Worm (Caenorhabditis elegans) whole organism, L4 larva: ENCODE results near the gene dgk-5.
A peak's percentile ranks its signal among the peaks of the same experiment; 100 is the strongest.

ENCODE experiments used
- D1046.2 ChIP-seq: fragments of 200-800 bp; sonication (Bioruptor generic); IDR thresholded peaks from 2 replicates; pipeline ENCODE4 v1.3.6; 2022; ENCODE audit warnings: missing genetic modification characterization, missing compliant biosample characterization
- F10B5.3 ChIP-seq: sonication (generic microtip); optimal IDR thresholded peaks from 2 replicates; lab custom pipeline; 2016; ENCODE audit warnings: mild to moderate bottlenecking, missing genetic modification characterization, missing compliant biosample characterization
- F44E2.7 ChIP-seq: fragments of 200-800 bp; sonication (Bioruptor generic); IDR thresholded peaks from 2 replicates; pipeline ENCODE4 v2.1.2; 2022; ENCODE audit warnings: missing genetic modification characterization, missing compliant biosample characterization
- T20F7.1 ChIP-seq: fragments of 200-800 bp; sonication (Bioruptor generic); optimal IDR thresholded peaks from 2 replicates; lab custom pipeline; 2018; ENCODE audit warnings: mild to moderate bottlenecking, missing genetic modification characterization, missing compliant biosample characterization
- T26A8.4 ChIP-seq: fragments of 200-800 bp; sonication (Bioruptor generic); IDR thresholded peaks from 2 replicates; pipeline ENCODE4 v1.3.6; 2022; ENCODE audit warnings: missing genetic modification characterization, missing compliant biosample characterization
- Y105C5A.15 ChIP-seq: fragments of 200-800 bp; sonication (Bioruptor generic); IDR thresholded peaks from 2 replicates; pipeline ENCODE4 v1.3.6; 2022; ENCODE audit warnings: missing genetic modification characterization, missing compliant biosample characterization
- aha-1 ChIP-seq: fragments of 150-350 bp; peaks from one replicate; lab custom pipeline; 2014; ENCODE audit warnings: missing biosample characterization, missing genetic modification characterization
- aly-2 ChIP-seq: sonication (generic microtip); optimal IDR thresholded peaks from 2 replicates; lab custom pipeline; 2018; ENCODE audit warnings: missing biosample characterization, missing genetic modification characterization
- ceh-28 ChIP-seq: fragments of 150-350 bp; optimal IDR thresholded peaks from 2 replicates; lab custom pipeline; 2014; ENCODE audit warnings: missing biosample characterization, missing genetic modification reagents, missing genetic modification characterization
- ceh-32 ChIP-seq: sonication (generic microtip); optimal IDR thresholded peaks from 2 replicates; lab custom pipeline; 2016; ENCODE audit warnings: mild to moderate bottlenecking, missing genetic modification characterization, missing compliant biosample characterization; ENCODE audit not compliant: poor library complexity
- ceh-82 ChIP-seq: sonication (generic microtip); optimal IDR thresholded peaks from 2 replicates; lab custom pipeline; 2017; ENCODE audit warnings: missing biosample characterization, missing genetic modification characterization
- ctbp-1 ChIP-seq: fragments of 200-800 bp; sonication (Bioruptor generic); IDR thresholded peaks from 2 replicates; pipeline ENCODE4 v1.3.6; 2022; ENCODE audit warnings: missing genetic modification reagents, missing genetic modification characterization, missing compliant biosample characterization
- daf-16 ChIP-seq, 3 experiments: sonication (generic microtip); optimal IDR thresholded peaks; 2 replicates each; lab custom pipeline; 2016 to 2017; ENCODE audit warnings: missing genetic modification characterization in 3 of 3, missing genetic modification reagents in 3 of 3, mild to moderate bottlenecking in 2 of 3, missing compliant biosample characterization in 2 of 3, missing biosample characterization in 1 of 3, moderate library complexity in 1 of 3
- daf-19 ChIP-seq: fragments of 200-800 bp; sonication (Bioruptor generic); conservative IDR thresholded peaks from 2 replicates; pipeline ENCODE4 v1.3.6; 2022; ENCODE audit warnings: missing genetic modification characterization, missing compliant biosample characterization
- dmd-6 ChIP-seq: fragments of 200-800 bp; sonication (Bioruptor generic); IDR thresholded peaks from 2 replicates; pipeline ENCODE4 v1.3.6; 2022; ENCODE audit warnings: missing genetic modification reagents, missing genetic modification characterization, missing compliant biosample characterization
- dmd-9 ChIP-seq: fragments of 200-800 bp; sonication (Bioruptor generic); IDR thresholded peaks from 2 replicates; pipeline ENCODE4 v1.3.6; 2022; ENCODE audit warnings: missing genetic modification reagents, missing genetic modification characterization, missing compliant biosample characterization
- dpl-1 ChIP-seq: fragments of 150-350 bp; optimal IDR thresholded peaks from 2 replicates; lab custom pipeline; 2014; ENCODE audit warnings: missing biosample characterization, missing genetic modification reagents, missing genetic modification characterization
- duxl-1 ChIP-seq: sonication (generic microtip); optimal IDR thresholded peaks from 2 replicates; lab custom pipeline; 2016; ENCODE audit warnings: mild to moderate bottlenecking, missing genetic modification characterization, moderate library complexity, missing compliant biosample characterization; ENCODE audit not compliant: poor library complexity
- dve-1 ChIP-seq: sonication (generic microtip); optimal IDR thresholded peaks from 2 replicates; lab custom pipeline; 2017; ENCODE audit warnings: antibody characterized with exemption, mild to moderate bottlenecking, missing genetic modification characterization, missing compliant biosample characterization; ENCODE audit not compliant: insufficient read depth
- egl-27 ChIP-seq: sonication (generic microtip); optimal IDR thresholded peaks from 3 replicates; lab custom pipeline; 2017; ENCODE audit warnings: missing biosample characterization, missing genetic modification reagents, missing genetic modification characterization
- fkh-10 ChIP-seq: fragments of 150-350 bp; optimal IDR thresholded peaks from 2 replicates; lab custom pipeline; 2014; ENCODE audit warnings: missing biosample characterization, missing genetic modification reagents, missing genetic modification characterization
- fos-1 ChIP-seq: fragments of 150-350 bp; optimal IDR thresholded peaks from 2 replicates; lab custom pipeline; 2014; ENCODE audit warnings: missing biosample characterization, missing genetic modification characterization
- hif-1 ChIP-seq, 2 experiments: sonication (generic microtip); optimal IDR thresholded peaks; 2 replicates each; lab custom pipeline; 2016 to 2017; ENCODE audit warnings: missing compliant biosample characterization in 2 of 2, missing genetic modification characterization in 2 of 2, missing genetic modification reagents in 2 of 2, missing genotype in 2 of 2, mild to moderate bottlenecking in 1 of 2
- hlh-11 ChIP-seq: fragments of 200-800 bp; sonication (Bioruptor generic); optimal IDR thresholded peaks from 2 replicates; lab custom pipeline; 2018; ENCODE audit warnings: mild to moderate bottlenecking, missing genetic modification characterization, missing compliant biosample characterization
- hlh-30 ChIP-seq: sonication (generic microtip); optimal IDR thresholded peaks from 2 replicates; lab custom pipeline; 2017; ENCODE audit warnings: antibody characterized with exemption, mild to moderate bottlenecking, missing genetic modification characterization, missing compliant biosample characterization; ENCODE audit not compliant: insufficient read depth
- lin-1 ChIP-seq: fragments of 200-800 bp; sonication (Bioruptor generic); IDR thresholded peaks from 2 replicates; pipeline ENCODE4 v1.3.6; 2022; ENCODE audit warnings: missing genetic modification reagents, missing genetic modification characterization, missing compliant biosample characterization
- lir-3 ChIP-seq: sonication (generic microtip); optimal IDR thresholded peaks from 2 replicates; lab custom pipeline; 2016; ENCODE audit warnings: mild to moderate bottlenecking, missing genetic modification characterization, missing compliant biosample characterization
- madf-9 ChIP-seq: fragments of 200-800 bp; sonication (Bioruptor generic); conservative IDR thresholded peaks from 2 replicates; pipeline ENCODE4 v1.3.6; 2022; ENCODE audit warnings: missing genetic modification reagents, missing genetic modification characterization, missing compliant biosample characterization
- nhr-102 ChIP-seq: sonication (generic microtip); optimal IDR thresholded peaks from 2 replicates; lab custom pipeline; 2016; ENCODE audit warnings: mild to moderate bottlenecking, missing genetic modification characterization, moderate library complexity, missing compliant biosample characterization
- nhr-11 ChIP-seq: fragments of 150-350 bp; optimal IDR thresholded peaks from 2 replicates; lab custom pipeline; 2014; ENCODE audit warnings: missing biosample characterization, missing genetic modification characterization
- nhr-237 ChIP-seq: sonication (generic microtip); optimal IDR thresholded peaks from 2 replicates; lab custom pipeline; 2017; ENCODE audit warnings: missing biosample characterization, missing genetic modification characterization
- nhr-28 ChIP-seq: fragments of 150-350 bp; optimal IDR thresholded peaks from 2 replicates; lab custom pipeline; 2014; ENCODE audit warnings: missing biosample characterization, missing genetic modification characterization
- nhr-41 ChIP-seq: fragments of 200-800 bp; sonication (Bioruptor generic); IDR thresholded peaks from 2 replicates; pipeline ENCODE4 v1.3.6; 2022; ENCODE audit warnings: missing genetic modification reagents, missing genetic modification characterization, missing compliant biosample characterization
- nhr-48 ChIP-seq: sonication (generic microtip); optimal IDR thresholded peaks from 2 replicates; lab custom pipeline; 2016; ENCODE audit warnings: mild to moderate bottlenecking, missing genetic modification characterization, missing compliant biosample characterization
- nhr-76 ChIP-seq: fragments of 150-350 bp; optimal IDR thresholded peaks from 2 replicates; lab custom pipeline; 2014; ENCODE audit warnings: missing biosample characterization, missing genetic modification characterization
- pha-4 ChIP-seq, 2 experiments: fragments of 150-350 bp in 1 of 2; fragments of 200-800 bp in 1 of 2; sonication (Bioruptor generic) in 1 of 2; IDR thresholded peaks in 1 of 2; optimal IDR thresholded peaks in 1 of 2; 2 replicates each; pipeline versions ENCODE4 v1.3.6 to Lab custom; 2014 to 2022; ENCODE audit warnings: missing genetic modification characterization in 2 of 2, missing genetic modification reagents in 2 of 2, missing biosample characterization in 1 of 2, missing compliant biosample characterization in 1 of 2
- pqm-1 ChIP-seq: sonication (generic microtip); optimal IDR thresholded peaks from 2 replicates; lab custom pipeline; 2017; ENCODE audit warnings: missing biosample characterization, missing genetic modification characterization
- saeg-2 ChIP-seq: fragments of 200-800 bp; sonication (Bioruptor generic); IDR thresholded peaks from 2 replicates; pipeline ENCODE4 v1.3.6; 2022; ENCODE audit warnings: missing genetic modification reagents, missing genetic modification characterization, missing compliant biosample characterization
- snpc-4 ChIP-seq: fragments of 150-350 bp; optimal IDR thresholded peaks from 2 replicates; lab custom pipeline; 2014; ENCODE audit warnings: missing biosample characterization, missing genetic modification characterization
- tra-1 ChIP-seq: fragments of 200-800 bp; sonication (Bioruptor generic); IDR thresholded peaks from 2 replicates; pipeline ENCODE4 v1.3.6; 2022; ENCODE audit warnings: missing genetic modification reagents, missing genetic modification characterization, missing compliant biosample characterization
- unc-39 ChIP-seq: sonication (generic microtip); optimal IDR thresholded peaks from 2 replicates; lab custom pipeline; 2017; ENCODE audit warnings: missing biosample characterization, missing genetic modification characterization
- unc-62 ChIP-seq, 3 experiments: fragments of 150-350 bp in 1 of 3; sonication (generic microtip); optimal IDR thresholded peaks in 2 of 3; peaks in 1 of 3; 1 replicate in 1 of 3; 2 replicates in 2 of 3; lab custom pipeline; 2014 to 2017; ENCODE audit warnings: missing biosample characterization in 3 of 3, missing genetic modification characterization in 3 of 3, missing genetic modification reagents in 3 of 3, missing genotype in 1 of 3
- zip-2 ChIP-seq: fragments of 150-350 bp; optimal IDR thresholded peaks from 2 replicates; lab custom pipeline; 2014; ENCODE audit warnings: missing biosample characterization, missing genetic modification characterization

Gene dgk-5

ce11 chrII:6422812-6423211 lies 48.1 kb downstream of the dgk-5 start, which contains the start of gene K03H9.3 (continued):
- TF ChIP-seq duxl-1 (tag; lab: Kevin White, UChicago) = no peak

ce11 chrII:6419163-6419562 lies 51.7 kb downstream of the dgk-5 start:
- no peak for TF ChIP-seq F44E2.7
- peak; percentile 69 for TF ChIP-seq aha-1

- no peak for TF ChIP-seq snpc-4 (tag; lab: Kevin White, UChicago)
- peak in 1 of 2 experiments; percentile 1 for TF ChIP-seq unc-62 (GFP tag; optimal IDR thresholded peaks at IDR 0.05 in 1 of 2; lab: Kevin White, UChicago)
- TF ChIP-seq unc-62 (tag; optimal IDR thresholded peaks at IDR 0.05; lab: Kevin White, UChicago) = no peak
- TF ChIP-seq duxl-1 (tag; lab: Kevin White, UChicago) = no peak
- no peak for TF ChIP-seq nhr-11 (tag; lab: Kevin White, UChicago)
- TF ChIP-seq, all 104 proteins: peak for 1
These were observed 52.9 kb downstream of the dgk-5 start for ce11 chrII:6417999-6418398.

- TF ChIP-seq saeg-2 (0 out of 2 replicates have a peak, but pooled peaks have one; percentile 15), madf-9 (GFP tag; lab: Robert Waterston, UW) (no peak), aha-1 (no peak), duxl-1 (tag; lab: Kevin White, UChicago) (no peak), tra-1 (0 out of 2 replicates have a peak, but pooled peaks have one; percentile 17), ceh-82 (no peak), ctbp-1 (no peak), unc-39 (tag; lab: Kevin White, UChicago) (no peak), D1046.2 (GFP tag; lab: Robert Waterston, UW) (no peak), zip-2 (tag; lab: Kevin White, UChicago) (peak; percentile 22), hlh-11 (tag; lab: Kevin White, UChicago) (peak; percentile 86), dmd-9 (GFP tag; lab: Robert Waterston, UW) (no peak), pqm-1 (tag; lab: Kevin White, UChicago) (peak; percentile 93), nhr-237 (tag; lab: Kevin White, UChicago) (no peak), T26A8.4 (no peak), T20F7.1 (peak; percentile 52), snpc-4 (tag; lab: Kevin White, UChicago) (no peak), ceh-28 (tag; lab: Kevin White, UChicago) (no peak), aly-2 (tag; lab: Kevin White, UChicago) (no peak), dpl-1 (GFP tag; lab: Kevin White, UChicago) (no peak), hlh-30 (tag; lab: Kevin White, UChicago) (peak; percentile 24), daf-16 (GFP tag; optimal IDR thresholded peaks at IDR 0.05; lab: Kevin White, UChicago) (peak in 1 of 2 experiments; percentile 32), daf-16 (tag; optimal IDR thresholded peaks at IDR 0.05; lab: Kevin White, UChicago) (peak; percentile 78), nhr-76 (no peak), nhr-48 (tag; lab: Kevin White, UChicago) (peak; percentile 48), lir-3 (tag; lab: Kevin White, UChicago) (no peak), egl-27 (tag; lab: Kevin White, UChicago) (no peak), fkh-10 (GFP tag; lab: Kevin White, UChicago) (no peak), ceh-32 (tag; lab: Kevin White, UChicago) (no peak), lin-1 (GFP tag; lab: Robert Waterston, UW) (no peak), F10B5.3 (tag; lab: Kevin White, UChicago) (no peak), dve-1 (tag; lab: Kevin White, UChicago) (peak; percentile 89), daf-19 (GFP tag; lab: Robert Waterston, UW) (no peak), hif-1 (tag; optimal IDR thresholded peaks at IDR 0.05; lab: Kevin White, UChicago) (no peak), Y105C5A.15 (GFP tag; lab: Robert Waterston, UW) (no peak), dmd-6 (GFP tag; lab: Robert Waterston, UW) (peak; percentile 85), nhr-28 (peak; percentile 77), pha-4 (GFP tag; IDR thresholded peaks at IDR 0.05; lab: Robert Waterston, UW) (no peak), pha-4 (tag; optimal IDR thresholded peaks at IDR 0.05; lab: Kevin White, UChicago) (no peak), nhr-102 (tag; lab: Kevin White, UChicago) (peak; percentile 51), fos-1 (no peak), nhr-41 (GFP tag; lab: Robert Waterston, UW) (0 out of 2 replicates have a peak, but pooled peaks have one; percentile 28)
These were observed 57.1 kb downstream of the dgk-5 start for ce11 chrII:6413788-6414187.
